Worm (Caenorhabditis elegans) whole organism, L3 larva: ENCODE data around the gene spc-2.

Source experiments
- R02D3.7 ChIP-seq: fragments of 150-350 bp; optimal IDR thresholded peaks from 2 replicates; lab custom pipeline; 2014; ENCODE audit warnings: missing biosample characterization, missing genetic modification characterization
- aly-2 ChIP-seq: fragments of 150-350 bp; optimal IDR thresholded peaks from 2 replicates; lab custom pipeline; 2014; ENCODE audit warnings: missing biosample characterization, missing genetic modification characterization
- ama-1 ChIP-seq: fragments of 150-350 bp; optimal IDR thresholded peaks from 2 replicates; lab custom pipeline; 2018
- ceh-16 ChIP-seq: sonication (generic microtip); optimal IDR thresholded peaks from 2 replicates; lab custom pipeline; 2017; ENCODE audit warnings: missing biosample characterization, missing genetic modification characterization
- ceh-28 ChIP-seq: fragments of 150-350 bp; optimal IDR thresholded peaks from 2 replicates; lab custom pipeline; 2014; ENCODE audit warnings: missing biosample characterization, missing genetic modification reagents, missing genetic modification characterization
- ceh-82 ChIP-seq: fragments of 150-350 bp; optimal IDR thresholded peaks from 2 replicates; lab custom pipeline; 2014; ENCODE audit warnings: missing biosample characterization, missing genetic modification characterization
- daf-12 ChIP-seq: fragments of 150-350 bp; optimal IDR thresholded peaks from 2 replicates; lab custom pipeline; 2014; ENCODE audit warnings: missing biosample characterization, missing genetic modification reagents, missing genetic modification characterization
- egl-27 ChIP-seq: sonication (generic microtip); optimal IDR thresholded peaks from 4 replicates; lab custom pipeline; 2017; ENCODE audit warnings: missing biosample characterization, missing genetic modification reagents, missing genetic modification characterization
- egl-5 ChIP-seq: fragments of 150-350 bp; optimal IDR thresholded peaks from 2 replicates; lab custom pipeline; 2017; ENCODE audit warnings: missing biosample characterization, missing genetic modification reagents, missing genetic modification characterization, inconsistent platforms
- elt-1 ChIP-seq: fragments of 150-350 bp; optimal IDR thresholded peaks from 2 replicates; lab custom pipeline; 2014; ENCODE audit warnings: missing biosample characterization, missing genetic modification characterization
- elt-2 ChIP-seq: sonication (generic microtip); optimal IDR thresholded peaks from 2 replicates; lab custom pipeline; 2016; ENCODE audit warnings: missing genetic modification reagents, mild to moderate bottlenecking, missing genetic modification characterization, missing compliant biosample characterization
- elt-3 ChIP-seq, 3 experiments: fragments of 150-350 bp in 1 of 3; sonication (generic microtip) in 2 of 3; optimal IDR thresholded peaks; 2 replicates in 2 of 3; 4 replicates in 1 of 3; lab custom pipeline; 2014 to 2017; ENCODE audit warnings: missing biosample characterization in 3 of 3, missing genetic modification characterization in 3 of 3
- fkh-10 ChIP-seq: sonication (generic microtip); optimal IDR thresholded peaks from 2 replicates; lab custom pipeline; 2017; ENCODE audit warnings: missing biosample characterization, missing genetic modification reagents, missing genetic modification characterization
- fkh-2 ChIP-seq: fragments of 150-350 bp; optimal IDR thresholded peaks from 2 replicates; lab custom pipeline; 2014; ENCODE audit warnings: missing biosample characterization, missing genetic modification reagents, missing genetic modification characterization
- hmg-11 ChIP-seq: sonication (generic microtip); optimal IDR thresholded peaks from 2 replicates; lab custom pipeline; 2016; ENCODE audit warnings: missing genetic modification characterization, missing compliant biosample characterization
- jun-1 ChIP-seq: fragments of 150-350 bp; optimal IDR thresholded peaks from 2 replicates; lab custom pipeline; 2014; ENCODE audit warnings: missing biosample characterization, missing genetic modification reagents, missing genetic modification characterization
- lin-15B ChIP-seq: fragments of 150-350 bp; optimal IDR thresholded peaks from 2 replicates; lab custom pipeline; 2014; ENCODE audit warnings: missing biosample characterization, missing genetic modification characterization
- lin-39 ChIP-seq: fragments of 150-350 bp; optimal IDR thresholded peaks from 2 replicates; lab custom pipeline; 2018; ENCODE audit warnings: missing biosample characterization, missing genetic modification reagents, missing genetic modification characterization
- lsy-12 ChIP-seq: sonication (generic microtip); optimal IDR thresholded peaks from 2 replicates; lab custom pipeline; 2016; ENCODE audit warnings: mild to moderate bottlenecking, missing genetic modification characterization, missing compliant biosample characterization
- mdl-1 ChIP-seq: fragments of 150-350 bp; optimal IDR thresholded peaks from 2 replicates; lab custom pipeline; 2014; ENCODE audit warnings: missing biosample characterization, missing genetic modification characterization
- mml-1 ChIP-seq: fragments of 150-350 bp; sonication (generic microtip); optimal IDR thresholded peaks from 3 replicates; lab custom pipeline; 2014; ENCODE audit warnings: missing biosample characterization, missing genetic modification characterization
- nfya-1 ChIP-seq: sonication (generic microtip); optimal IDR thresholded peaks from 2 replicates; lab custom pipeline; 2017; ENCODE audit warnings: missing genetic modification characterization, mild to moderate bottlenecking, missing compliant biosample characterization, antibody characterized with exemption, moderate library complexity; ENCODE audit not compliant: insufficient read depth
- nhr-12 ChIP-seq: fragments of 150-350 bp; optimal IDR thresholded peaks from 2 replicates; lab custom pipeline; 2014; ENCODE audit warnings: missing biosample characterization, missing genetic modification characterization
- nhr-23 ChIP-seq: fragments of 150-350 bp; optimal IDR thresholded peaks from 2 replicates; lab custom pipeline; 2014; ENCODE audit warnings: missing biosample characterization, missing genetic modification reagents, missing genetic modification characterization
- nhr-25 ChIP-seq: sonication (generic microtip); optimal IDR thresholded peaks from 2 replicates; lab custom pipeline; 2017; ENCODE audit warnings: missing biosample characterization, missing genetic modification characterization
- nhr-28 ChIP-seq: fragments of 150-350 bp; optimal IDR thresholded peaks from 2 replicates; lab custom pipeline; 2014; ENCODE audit warnings: missing biosample characterization, missing genetic modification characterization
- nhr-43 ChIP-seq: sonication (generic microtip); optimal IDR thresholded peaks from 2 replicates; lab custom pipeline; 2016; ENCODE audit warnings: mild to moderate bottlenecking, missing genetic modification characterization, missing compliant biosample characterization; ENCODE audit not compliant: poor library complexity, severe bottlenecking
- nhr-76 ChIP-seq: fragments of 150-350 bp; sonication (generic microtip); optimal IDR thresholded peaks from 5 replicates; lab custom pipeline; 2014; ENCODE audit warnings: missing biosample characterization, missing genetic modification characterization
- nhr-77 ChIP-seq: fragments of 150-350 bp; optimal IDR thresholded peaks from 2 replicates; lab custom pipeline; 2014; ENCODE audit warnings: missing biosample characterization, missing genetic modification characterization
- pha-4 ChIP-seq: fragments of 150-350 bp; optimal IDR thresholded peaks from 2 replicates; lab custom pipeline; 2014; ENCODE audit warnings: missing biosample characterization, missing genetic modification reagents, missing genetic modification characterization
- pqm-1 ChIP-seq: fragments of 150-350 bp; optimal IDR thresholded peaks from 2 replicates; lab custom pipeline; 2017; ENCODE audit warnings: missing biosample characterization, missing genetic modification characterization, inconsistent platforms
- sea-2 ChIP-seq: fragments of 150-350 bp; sonication (generic microtip); optimal IDR thresholded peaks from 4 replicates; lab custom pipeline; 2014; ENCODE audit warnings: missing biosample characterization, missing genetic modification reagents, missing genetic modification characterization
- skn-1 ChIP-seq: fragments of 150-350 bp; optimal IDR thresholded peaks from 2 replicates; lab custom pipeline; 2014; ENCODE audit warnings: missing biosample characterization, missing genetic modification characterization
- snpc-4 ChIP-seq: fragments of 150-350 bp; optimal IDR thresholded peaks from 2 replicates; lab custom pipeline; 2014; ENCODE audit warnings: missing biosample characterization, missing genetic modification characterization
- tbx-2 ChIP-seq: sonication (generic microtip); optimal IDR thresholded peaks from 2 replicates; lab custom pipeline; 2016; ENCODE audit warnings: mild to moderate bottlenecking, missing genetic modification characterization, missing compliant biosample characterization
- unc-39 ChIP-seq: sonication (generic microtip); optimal IDR thresholded peaks from 4 replicates; lab custom pipeline; 2017; ENCODE audit warnings: missing biosample characterization, missing genetic modification characterization
- unc-62 ChIP-seq: fragments of 150-350 bp; sonication (generic microtip); optimal IDR thresholded peaks from 4 replicates; lab custom pipeline; 2014; ENCODE audit warnings: missing biosample characterization, missing genetic modification reagents, missing genetic modification characterization
- zag-1 ChIP-seq: fragments of 150-350 bp; optimal IDR thresholded peaks from 2 replicates; lab custom pipeline; 2014; ENCODE audit warnings: missing biosample characterization, missing genetic modification characterization
- ztf-4 ChIP-seq: fragments of 150-350 bp; optimal IDR thresholded peaks from 2 replicates; lab custom pipeline; 2014; ENCODE audit warnings: missing biosample characterization, missing genetic modification characterization

spc-2 gene

DNA sequence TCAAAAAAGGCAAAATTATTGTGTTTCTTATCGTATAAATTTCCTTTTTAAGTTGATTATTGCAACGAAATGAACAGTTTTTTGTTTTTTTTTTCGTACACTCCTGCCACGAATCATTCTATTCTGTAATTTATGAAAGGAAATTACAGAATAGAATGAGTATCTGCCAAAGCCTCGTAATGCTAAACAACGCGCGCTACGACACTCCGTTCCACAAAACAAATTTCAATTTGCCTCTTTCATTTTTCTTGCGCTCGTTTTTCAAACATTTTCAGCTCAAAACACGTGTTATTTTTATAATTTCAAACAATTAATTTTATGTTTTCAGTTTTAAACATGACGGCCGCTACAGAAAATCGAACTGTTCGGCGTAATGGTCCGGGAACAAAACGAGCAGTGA is 43.1 kb downstream of the spc-2 start, which contains the start of gene mob-4 (continued):
- TF ChIP-seq fkh-2, result no peak
- no peak for TF ChIP-seq pqm-1
- TF ChIP-seq nhr-28, result no peak
- TF ChIP-seq daf-12, result no peak
- no peak for TF ChIP-seq jun-1 (tag; lab: Kevin White, UChicago)
- no peak for TF ChIP-seq elt-2 (tag; lab: Kevin White, UChicago)

DNA sequence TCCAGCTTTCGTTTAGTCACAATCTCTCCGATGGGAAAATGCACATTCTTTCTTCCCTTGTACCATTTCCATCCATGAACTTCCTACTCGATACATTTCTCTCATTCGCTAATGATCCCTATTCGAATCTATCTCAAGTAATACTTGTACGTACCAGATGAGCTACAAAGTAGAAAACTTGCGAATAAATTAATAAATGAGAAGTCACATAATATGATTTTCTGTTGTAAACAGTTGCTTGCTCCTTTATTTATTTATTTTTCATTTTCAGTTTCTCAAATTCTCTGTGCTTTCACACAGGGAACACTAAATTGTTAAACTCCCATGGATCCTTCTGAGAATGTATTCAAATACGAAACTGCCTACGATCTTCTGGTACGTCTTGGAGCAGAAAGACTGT is 44.5 kb downstream of the spc-2 start, which contains the start of gene rfs-1:
Gene rfs-1, plus strand, starts transcription at position 301 of the 400 bp plus-strand sequence.
- TF ChIP-seq elt-1 (tag; lab: Kevin White, UChicago) (no peak), pha-4 (tag; lab: Kevin White, UChicago) (no peak)

DNA sequence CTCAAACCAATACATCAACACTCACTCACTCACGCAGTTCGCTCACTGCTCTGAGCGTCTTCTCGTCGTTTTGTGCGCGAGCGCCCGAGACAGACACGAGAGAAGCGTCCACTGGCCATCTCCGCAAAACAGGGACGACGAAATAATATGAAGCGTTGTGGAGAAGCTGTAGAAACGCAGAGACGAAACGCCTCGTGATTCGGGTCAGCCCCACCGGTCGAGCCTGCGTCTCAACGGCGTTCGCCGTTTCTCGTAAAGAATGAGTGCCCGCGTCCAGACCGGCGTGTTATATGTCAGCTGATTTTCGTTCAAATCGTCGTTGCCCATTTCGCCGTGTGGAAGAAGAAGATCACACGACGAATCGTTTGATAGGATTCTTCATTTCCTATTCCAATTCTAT is 45.8 kb downstream of the spc-2 start, which contains the start of gene fbxl-1:
Gene fbxl-1, plus strand, starts transcription at position 320 of the 400 bp plus-strand sequence.
- peak; percentile 55 for TF ChIP-seq pqm-1
- peak; percentile 74 for TF ChIP-seq lsy-12 (tag; lab: Kevin White, UChicago)
- TF ChIP-seq elt-1 (tag; lab: Kevin White, UChicago), result peak; percentile 36
- peak; percentile 66 for TF ChIP-seq elt-2 (tag; lab: Kevin White, UChicago)
- TF ChIP-seq zag-1 (tag; lab: Kevin White, UChicago), result no peak
- TF ChIP-seq sea-2, result no peak
- no peak for TF ChIP-seq ama-1 (lab: Kevin White, UChicago)
- TF ChIP-seq mml-1 (tag; lab: Kevin White, UChicago), result no peak
- TF ChIP-seq ceh-82 (tag; lab: Kevin White, UChicago), result no peak
- TF ChIP-seq nhr-23 (tag; lab: Kevin White, UChicago), result peak; percentile 52
- TF ChIP-seq mdl-1 (tag; lab: Kevin White, UChicago), result peak; percentile 59
- TF ChIP-seq hmg-11 (tag; lab: Kevin White, UChicago), result peak; percentile 94
- no peak for TF ChIP-seq nhr-28
- peak; percentile 47 for TF ChIP-seq fkh-10 (GFP tag; lab: Kevin White, UChicago)
- TF ChIP-seq lin-39, result peak; percentile 64
- TF ChIP-seq egl-5, result peak; percentile 84
- peak; percentile 33 for TF ChIP-seq ceh-28 (tag; lab: Kevin White, UChicago)
- TF ChIP-seq nfya-1, result peak; percentile 92
- peak; percentile 93 for TF ChIP-seq jun-1 (tag; lab: Kevin White, UChicago)
- TF ChIP-seq tbx-2 (tag; lab: Kevin White, UChicago), result peak; percentile 20
- peak; percentile 63 for TF ChIP-seq nhr-43
- no peak for TF ChIP-seq ceh-16 (tag; lab: Kevin White, UChicago)
- TF ChIP-seq elt-3 (tag; optimal IDR thresholded peaks at IDR 0.05; lab: Kevin White, UChicago), result no peak
- peak; percentile 73 for TF ChIP-seq lin-15B (tag; lab: Kevin White, UChicago)
- peak; percentile 64 for TF ChIP-seq snpc-4 (tag; lab: Kevin White, UChicago)
- TF ChIP-seq pha-4 (tag; lab: Kevin White, UChicago), result peak; percentile 87
- peak; percentile 33 for TF ChIP-seq R02D3.7 (tag; lab: Kevin White, UChicago)
- peak; percentile 12 for TF ChIP-seq ztf-4 (tag; lab: Kevin White, UChicago)
- peak; percentile 26 for TF ChIP-seq nhr-25
- peak; percentile 38 for TF ChIP-seq unc-62 (GFP tag; lab: Kevin White, UChicago)
- no peak for TF ChIP-seq nhr-12 (tag; lab: Kevin White, UChicago)
- TF ChIP-seq skn-1 (tag; lab: Kevin White, UChicago), result no peak

DNA sequence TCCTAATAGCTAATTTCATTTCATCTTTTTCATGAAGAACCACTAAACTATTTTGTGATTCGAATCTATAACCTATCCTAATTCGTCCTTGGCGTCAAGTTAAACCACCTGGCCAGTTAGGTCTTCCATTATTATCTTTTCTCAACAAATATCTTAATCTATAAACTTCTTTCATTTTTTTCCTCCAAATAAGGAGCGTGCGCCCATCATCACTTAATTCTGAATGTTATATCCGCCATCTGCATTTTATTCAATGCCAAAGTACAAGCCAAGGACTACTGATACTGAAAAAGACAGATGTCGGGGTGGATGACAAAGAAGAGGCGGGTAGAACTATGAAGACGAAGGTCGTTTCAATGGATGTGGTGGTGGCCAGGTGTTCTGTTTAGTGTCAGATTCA is 47.2 kb downstream of the spc-2 start:
- TF ChIP-seq lsy-12 (tag; lab: Kevin White, UChicago) (no peak), nhr-23 (tag; lab: Kevin White, UChicago) (peak; percentile 2), nhr-12 (tag; lab: Kevin White, UChicago) (no peak), unc-39 (tag; lab: Kevin White, UChicago) (no peak), fkh-2 (no peak), zag-1 (tag; lab: Kevin White, UChicago) (no peak), egl-27 (tag; lab: Kevin White, UChicago) (no peak), elt-1 (tag; lab: Kevin White, UChicago) (no peak), pha-4 (tag; lab: Kevin White, UChicago) (no peak), ztf-4 (tag; lab: Kevin White, UChicago) (no peak), aly-2 (no peak), lin-39 (no peak), nhr-77 (tag; lab: Kevin White, UChicago) (no peak), snpc-4 (tag; lab: Kevin White, UChicago) (no peak), egl-5 (peak; percentile 25), nhr-25 (peak; percentile 48), nhr-76 (tag; lab: Kevin White, UChicago) (no peak)
